Worm (Caenorhabditis elegans): ENCODE results near the gene ZK354.8.
"Not testable (repeated sequence)": the region's sequence is repeated elsewhere in the genome, so short reads cannot be mapped to it uniquely, and the experiment has no call there.

The ZK354.8 gene

ce11 chrIV:5306040-5306439 lies at the start of gene ZK354.8:
ZK354.8 (minus strand) TSS chrIV:5306140.
- TF ChIP-seq unc-62 (GFP tag; optimal IDR thresholded peaks at IDR 0.05) (no peak), mls-2 (tag; optimal IDR thresholded peaks at IDR 0.05) (no peak), ceh-43 (GFP tag; optimal IDR thresholded peaks at IDR 0.05) (no peak), elt-3 (tag; optimal IDR thresholded peaks at IDR 0.05) (no peak), drap-1 (GFP tag; optimal IDR thresholded peaks at IDR 0.05) (no peak), pha-4 (tag; optimal IDR thresholded peaks at IDR 0.05) (no peak), snpc-4 (tag; optimal IDR thresholded peaks at IDR 0.05) (no peak), lin-32 (GFP tag; optimal IDR thresholded peaks at IDR 0.05) (no peak), mep-1 (tag; optimal IDR thresholded peaks at IDR 0.05) (no peak), mab-5 (tag; optimal IDR thresholded peaks at IDR 0.05) (no peak), cnd-1 (tag; optimal IDR thresholded peaks at IDR 0.05) (no peak), sem-2 (GFP tag; optimal IDR thresholded peaks at IDR 0.05) (no peak), zip-8 (tag; optimal IDR thresholded peaks at IDR 0.05) (no peak), sptf-1 (tag; optimal IDR thresholded peaks at IDR 0.05) (no peak), tbx-8 (GFP tag; optimal IDR thresholded peaks at IDR 0.05) (no peak), ztf-11 (tag; optimal IDR thresholded peaks at IDR 0.05) (no peak), blmp-1 (tag; optimal IDR thresholded peaks at IDR 0.05) (no peak), lin-13 (tag; optimal IDR thresholded peaks at IDR 0.05) (no peak)

- TF ChIP-seq cnd-1 (tag; optimal IDR thresholded peaks at IDR 0.05) (no peak), flh-1 (GFP tag; optimal IDR thresholded peaks at IDR 0.05) (no peak), M03D4.4 (tag; optimal IDR thresholded peaks at IDR 0.05) (no peak), nhr-28 (tag; optimal IDR thresholded peaks at IDR 0.05) (no peak), nhr-237 (tag; optimal IDR thresholded peaks at IDR 0.05) (no peak), ces-1 (GFP tag; optimal IDR thresholded peaks at IDR 0.05) (no peak), ham-2 (GFP tag; optimal IDR thresholded peaks at IDR 0.05) (no peak), ztf-11 (tag; optimal IDR thresholded peaks at IDR 0.05) (no peak), unc-39 (tag; optimal IDR thresholded peaks at IDR 0.05) (no peak), blmp-1 (tag; optimal IDR thresholded peaks at IDR 0.05) (no peak), hlh-1 (tag; optimal IDR thresholded peaks at IDR 0.05) (no peak), mab-5 (tag; optimal IDR thresholded peaks at IDR 0.05) (no peak), lin-13 (tag; optimal IDR thresholded peaks at IDR 0.05) (no peak), tbx-8 (GFP tag; optimal IDR thresholded peaks at IDR 0.05) (no peak), ceh-43 (GFP tag; optimal IDR thresholded peaks at IDR 0.05) (no peak), ceh-83 (GFP tag; optimal IDR thresholded peaks at IDR 0.05) (no peak)
These were observed 48.6 kb upstream of the ZK354.8 start for ce11 chrIV:5354564-5354963.

- no peak for TF ChIP-seq unc-62 (GFP tag; optimal IDR thresholded peaks at IDR 0.05)
- TF ChIP-seq mep-1 (tag; optimal IDR thresholded peaks at IDR 0.05) = peak; percentile 18
- TF ChIP-seq snpc-4 (tag; optimal IDR thresholded peaks at IDR 0.05) = no peak
- no peak for TF ChIP-seq flh-1 (GFP tag; optimal IDR thresholded peaks at IDR 0.05)
- peak; percentile 88 for TF ChIP-seq lsy-2 (tag; optimal IDR thresholded peaks at IDR 0.05)
- no peak for TF ChIP-seq zip-8 (tag; optimal IDR thresholded peaks at IDR 0.05)
- TF ChIP-seq unc-39 (tag; optimal IDR thresholded peaks at IDR 0.05) = no peak
- TF ChIP-seq nhr-237 (tag; optimal IDR thresholded peaks at IDR 0.05) = no peak
These were observed 48.2 kb upstream of the ZK354.8 start, which contains the start of gene Y4C6B.1 for ce11 chrIV:5354124-5354523. Y4C6B.1 (plus strand) TSS chrIV:5354488.

- no peak for TF ChIP-seq ceh-39 (tag; optimal IDR thresholded peaks at IDR 0.05)
- no peak for TF ChIP-seq drap-1 (GFP tag; optimal IDR thresholded peaks at IDR 0.05)
- no peak for TF ChIP-seq ces-1 (GFP tag; optimal IDR thresholded peaks at IDR 0.05)
- no peak for TF ChIP-seq sem-2 (GFP tag; optimal IDR thresholded peaks at IDR 0.05)
- no peak for TF ChIP-seq bed-3 (GFP tag; optimal IDR thresholded peaks at IDR 0.05)
- TF ChIP-seq unc-39 (tag; optimal IDR thresholded peaks at IDR 0.05) = no peak
- no peak for TF ChIP-seq nhr-2 (tag; optimal IDR thresholded peaks at IDR 0.05)
- TF ChIP-seq flh-1 (GFP tag; optimal IDR thresholded peaks at IDR 0.05) = no peak
These were observed 47.4 kb upstream of the ZK354.8 start, which contains the start of gene Y4C6B.7 for ce11 chrIV:5353364-5353763. Y4C6B.7 (minus strand) TSS chrIV:5353464.

- not testable (repeated sequence) for TF ChIP-seq sem-2 (GFP tag; optimal IDR thresholded peaks at IDR 0.05); zip-8 (tag; optimal IDR thresholded peaks at IDR 0.05); ham-2 (GFP tag; optimal IDR thresholded peaks at IDR 0.05)
These were observed 44.7 kb upstream of the ZK354.8 start, which contains the start of gene gba-4 for ce11 chrIV:5350480-5351193. gba-4 (minus strand) TSS chrIV:5350897.
